Fruit fly (Drosophila melanogaster) whole organism, embryonic: ENCODE results near the gene Rpp30.

Experiments used
- Ada2b ChIP-seq: fragments of 200-800 bp; sonication (Bioruptor generic); IDR thresholded peaks from 2 replicates; pipeline ENCODE4 v1.3.6; 2022; ENCODE audit warnings: missing biosample characterization, missing genetic modification characterization
- Aef1 ChIP-seq: fragments of 200-800 bp; sonication (Bioruptor generic); IDR thresholded peaks from 3 replicates; pipeline ENCODE4 v1.3.6; 2022; ENCODE audit warnings: missing biosample characterization, missing genetic modification characterization
- BtbVII ChIP-seq: fragments of 200-800 bp; sonication (Bioruptor generic); optimal IDR thresholded peaks from 3 replicates; lab custom pipeline; 2017; ENCODE audit warnings: missing biosample characterization, mild to moderate bottlenecking, missing genetic modification characterization
- CG11093 ChIP-seq: fragments of 200-800 bp; sonication (Bioruptor generic); IDR thresholded peaks from 3 replicates; pipeline ENCODE4 v1.3.6; 2022; ENCODE audit warnings: missing biosample characterization, missing genetic modification characterization
- CG12769 ChIP-seq: fragments of 200-800 bp; sonication (Bioruptor generic); optimal IDR thresholded peaks from 2 replicates; lab custom pipeline; 2019; ENCODE audit warnings: missing biosample characterization, mild to moderate bottlenecking, missing genetic modification characterization, moderate library complexity
- CG14860 ChIP-seq: fragments of 200-800 bp; sonication (Bioruptor generic); IDR thresholded peaks from 3 replicates; pipeline ENCODE4 v1.3.6; 2022; ENCODE audit warnings: missing biosample characterization, missing genetic modification characterization; ENCODE audit not compliant: partially characterized antibody
- CG15073 ChIP-seq: fragments of 200-800 bp; sonication (Bioruptor generic); optimal IDR thresholded peaks from 2 replicates; lab custom pipeline; 2016; ENCODE audit warnings: missing biosample characterization, missing genetic modification characterization
- CG16815 ChIP-seq: fragments of 200-800 bp; sonication (Bioruptor generic); optimal IDR thresholded peaks from 3 replicates; lab custom pipeline; 2017; ENCODE audit warnings: missing biosample characterization, mild to moderate bottlenecking, missing genetic modification characterization
- CG17568 ChIP-seq: fragments of 200-800 bp; sonication (Bioruptor generic); optimal IDR thresholded peaks from 2 replicates; lab custom pipeline; 2018; ENCODE audit warnings: missing biosample characterization, mild to moderate bottlenecking, missing genetic modification characterization, moderate library complexity
- CG17802 ChIP-seq: fragments of 200-800 bp; sonication (Bioruptor generic); optimal IDR thresholded peaks from 2 replicates; lab custom pipeline; 2018; ENCODE audit warnings: missing biosample characterization, mild to moderate bottlenecking, missing genetic modification characterization, moderate library complexity
- CG2116 ChIP-seq: fragments of 200-800 bp; sonication (Bioruptor generic); optimal IDR thresholded peaks from 3 replicates; lab custom pipeline; 2018; ENCODE audit warnings: missing biosample characterization, mild to moderate bottlenecking, missing genetic modification characterization
- CG2199 ChIP-seq: fragments of 200-800 bp; sonication (Bioruptor generic); IDR thresholded peaks from 3 replicates; pipeline ENCODE4 v1.3.6; 2022; ENCODE audit warnings: missing biosample characterization, missing genetic modification characterization
- CG3163 ChIP-seq: fragments of 200-800 bp; sonication (Bioruptor generic); optimal IDR thresholded peaks from 3 replicates; lab custom pipeline; 2016; ENCODE audit warnings: missing biosample characterization, missing genetic modification characterization
- CG32532 ChIP-seq: fragments of 200-800 bp; sonication (Bioruptor generic); IDR thresholded peaks from 2 replicates; pipeline ENCODE4 v1.3.6; 2022; ENCODE audit warnings: missing biosample characterization, missing genetic modification characterization
- CG3847 ChIP-seq: fragments of 200-800 bp; sonication (Bioruptor generic); IDR thresholded peaks from 2 replicates; pipeline ENCODE4 v1.3.6; 2022; ENCODE audit warnings: missing biosample characterization, missing genetic modification characterization
- CG3995 ChIP-seq: fragments of 200-800 bp; sonication (Bioruptor generic); optimal IDR thresholded peaks from 3 replicates; lab custom pipeline; 2016; ENCODE audit warnings: missing biosample characterization, missing genetic modification characterization
- CG4707 ChIP-seq: fragments of 200-800 bp; sonication (Bioruptor generic); optimal IDR thresholded peaks from 2 replicates; lab custom pipeline; 2018; ENCODE audit warnings: missing biosample characterization, mild to moderate bottlenecking, missing genetic modification characterization, moderate library complexity
- CG5953 ChIP-seq: fragments of 200-800 bp; sonication (Bioruptor generic); IDR thresholded peaks from 2 replicates; pipeline ENCODE4 v1.3.6; 2022; ENCODE audit warnings: missing biosample characterization, missing genetic modification characterization
- CG6175 ChIP-seq: fragments of 200-800 bp; sonication (Bioruptor generic); IDR thresholded peaks from 3 replicates; pipeline ENCODE4 v1.3.6; 2022; ENCODE audit warnings: missing biosample characterization, missing genetic modification characterization
- CG6765 ChIP-seq: fragments of 200-800 bp; sonication (Bioruptor generic); optimal IDR thresholded peaks from 3 replicates; lab custom pipeline; 2017; ENCODE audit warnings: missing biosample characterization, mild to moderate bottlenecking, missing genetic modification characterization
- CG7987 ChIP-seq: fragments of 200-800 bp; sonication (Bioruptor generic); optimal IDR thresholded peaks from 2 replicates; lab custom pipeline; 2018; ENCODE audit warnings: missing biosample characterization, mild to moderate bottlenecking, missing genetic modification characterization, moderate library complexity
- CG9609 ChIP-seq: fragments of 200-800 bp; sonication (Bioruptor generic); optimal IDR thresholded peaks from 3 replicates; lab custom pipeline; 2016; ENCODE audit warnings: missing biosample characterization, missing genetic modification characterization
- CG9817 ChIP-seq: fragments of 200-800 bp; sonication (Bioruptor generic); optimal IDR thresholded peaks from 2 replicates; lab custom pipeline; 2018; ENCODE audit warnings: missing biosample characterization, mild to moderate bottlenecking, missing genetic modification characterization, moderate library complexity
- Doc2 ChIP-seq: fragments of 200-800 bp; sonication (Bioruptor generic); IDR thresholded peaks from 2 replicates; pipeline ENCODE4 v1.3.6; 2022; ENCODE audit warnings: missing biosample characterization, missing genetic modification characterization
- Dref ChIP-seq: fragments of 200-800 bp; sonication (Bioruptor generic); IDR thresholded peaks from 2 replicates; pipeline ENCODE4 v1.3.6; 2022; ENCODE audit warnings: missing biosample characterization, missing genetic modification characterization
- E2f1 ChIP-seq: fragments of 200-800 bp; sonication (Bioruptor generic); IDR thresholded peaks from 2 replicates; pipeline ENCODE4 v1.3.6; 2022; ENCODE audit warnings: missing biosample characterization, missing genetic modification characterization
- GATAe ChIP-seq: fragments of 200-800 bp; sonication (Bioruptor generic); conservative IDR thresholded peaks from 2 replicates; pipeline ENCODE4 v1.3.6; 2022; ENCODE audit warnings: missing biosample characterization, missing genetic modification characterization
- Gsc ChIP-seq: fragments of 200-800 bp; sonication (Bioruptor generic); IDR thresholded peaks from 2 replicates; pipeline ENCODE4 v1.3.6; 2022; ENCODE audit warnings: missing biosample characterization, missing genetic modification characterization
- Gug ChIP-seq: fragments of 200-800 bp; sonication (Bioruptor generic); IDR thresholded peaks from 4 replicates; pipeline ENCODE4 v1.3.6; 2022; ENCODE audit warnings: missing biosample characterization, missing genetic modification characterization
- H15 ChIP-seq: fragments of 200-800 bp; sonication (Bioruptor generic); IDR thresholded peaks from 3 replicates; pipeline ENCODE4 v1.3.6; 2022; ENCODE audit warnings: missing biosample characterization, missing genetic modification characterization
- Hr3 ChIP-seq: fragments of 200-800 bp; sonication (Bioruptor generic); optimal IDR thresholded peaks from 3 replicates; lab custom pipeline; 2016; ENCODE audit warnings: missing biosample characterization, missing genetic modification characterization
- Kr ChIP-seq: fragments of 200-800 bp; sonication (Bioruptor generic); optimal IDR thresholded peaks from 2 replicates; lab custom pipeline; 2017; ENCODE audit warnings: missing biosample characterization, mild to moderate bottlenecking, missing genetic modification characterization
- Lpt ChIP-seq: fragments of >200 bp; optimal IDR thresholded peaks from 2 replicates; lab custom pipeline; 2018; ENCODE audit warnings: missing biosample characterization, missing genetic modification characterization
- MESR4 ChIP-seq: fragments of 200-800 bp; sonication (Bioruptor generic); optimal IDR thresholded peaks from 2 replicates; lab custom pipeline; 2018; ENCODE audit warnings: missing biosample characterization, mild to moderate bottlenecking, missing genetic modification characterization, moderate library complexity
- NC2α ChIP-seq: fragments of 200-800 bp; sonication (Bioruptor generic); optimal IDR thresholded peaks from 2 replicates; lab custom pipeline; 2016; ENCODE audit warnings: missing biosample characterization, missing genetic modification characterization
- PHDP ChIP-seq: fragments of 200-800 bp; sonication (Bioruptor generic); optimal IDR thresholded peaks from 3 replicates; lab custom pipeline; 2018; ENCODE audit warnings: missing biosample characterization, mild to moderate bottlenecking, missing genetic modification characterization, moderate library complexity
- Vsx1 ChIP-seq: fragments of 200-800 bp; sonication (Bioruptor generic); optimal IDR thresholded peaks from 2 replicates; lab custom pipeline; 2017; ENCODE audit warnings: missing biosample characterization, mild to moderate bottlenecking, missing genetic modification characterization, missing genetic modification reagents
- Xbp1 ChIP-seq: fragments of 200-800 bp; sonication (Bioruptor generic); optimal IDR thresholded peaks from 3 replicates; lab custom pipeline; 2016; ENCODE audit warnings: missing biosample characterization, mild to moderate bottlenecking, missing genetic modification characterization
- YL-1 ChIP-seq: fragments of 200-800 bp; sonication (Bioruptor generic); optimal IDR thresholded peaks from 3 replicates; lab custom pipeline; 2017; ENCODE audit warnings: missing biosample characterization, mild to moderate bottlenecking, missing genetic modification characterization
- amos ChIP-seq: fragments of 200-800 bp; sonication (Bioruptor generic); IDR thresholded peaks from 2 replicates; pipeline ENCODE4 v1.3.6; 2022; ENCODE audit warnings: missing biosample characterization, missing genetic modification characterization; ENCODE audit not compliant: partially characterized antibody
- ase ChIP-seq: fragments of 200-800 bp; sonication (Bioruptor generic); IDR thresholded peaks from 3 replicates; pipeline ENCODE4 v1.3.6; 2022; ENCODE audit warnings: missing biosample characterization, missing genetic modification characterization
- cato ChIP-seq: fragments of 200-800 bp; sonication (Bioruptor generic); optimal IDR thresholded peaks from 2 replicates; lab custom pipeline; 2016; ENCODE audit warnings: missing biosample characterization, missing genetic modification characterization, borderline replicate concordance
- crc ChIP-seq: fragments of 200-800 bp; sonication (Bioruptor generic); optimal IDR thresholded peaks from 2 replicates; lab custom pipeline; 2016; ENCODE audit warnings: missing biosample characterization, missing genetic modification characterization
- en ChIP-seq: fragments of 200-800 bp; sonication (Bioruptor generic); optimal IDR thresholded peaks from 2 replicates; lab custom pipeline; 2016; ENCODE audit warnings: missing biosample characterization, missing genetic modification characterization
- grn ChIP-seq: fragments of 200-800 bp; sonication (Bioruptor generic); optimal IDR thresholded peaks from 3 replicates; lab custom pipeline; 2017; ENCODE audit warnings: missing biosample characterization, missing genetic modification characterization
- ham ChIP-seq: fragments of 200-800 bp; sonication (Bioruptor generic); IDR thresholded peaks from 2 replicates; pipeline ENCODE4 v1.3.6; 2022; ENCODE audit warnings: missing biosample characterization, missing genetic modification characterization
- maf-S ChIP-seq: fragments of 200-800 bp; sonication (Bioruptor generic); optimal IDR thresholded peaks from 2 replicates; lab custom pipeline; 2016; ENCODE audit warnings: missing biosample characterization, missing genetic modification characterization
- oc ChIP-seq: fragments of 200-800 bp; sonication (Bioruptor generic); optimal IDR thresholded peaks from 2 replicates; lab custom pipeline; 2018; ENCODE audit warnings: missing biosample characterization, mild to moderate bottlenecking, missing genetic modification characterization, moderate library complexity
- p53 ChIP-seq: fragments of 200-800 bp; sonication (Bioruptor generic); optimal IDR thresholded peaks from 2 replicates; lab custom pipeline; 2016; ENCODE audit warnings: missing biosample characterization, missing genetic modification characterization
- slbo ChIP-seq: fragments of 200-800 bp; sonication (Bioruptor generic); IDR thresholded peaks from 2 replicates; pipeline ENCODE4 v1.3.6; 2022; ENCODE audit warnings: missing biosample characterization, missing genetic modification characterization
- trem ChIP-seq: fragments of 200-800 bp; optimal IDR thresholded peaks from 3 replicates; lab custom pipeline; 2019; ENCODE audit warnings: missing biosample characterization, mild to moderate bottlenecking, missing genetic modification characterization, moderate library complexity
- wdn ChIP-seq: fragments of 200-800 bp; sonication (Bioruptor generic); IDR thresholded peaks from 2 replicates; pipeline ENCODE4 v1.3.6; 2022; ENCODE audit warnings: missing biosample characterization, missing genetic modification characterization

The Rpp30 gene

dm6 chr2L:221939-222489, 30.2 kb downstream of the Rpp30 start (continued):
- no peak for TF ChIP-seq BtbVII
- TF ChIP-seq Doc2: no peak
- no peak for TF ChIP-seq maf-S (GFP tag; lab: Kevin White, UChicago)
- TF ChIP-seq Gug (GFP tag; lab: Robert Waterston, UW): no peak
- TF ChIP-seq en (GFP tag; lab: Kevin White, UChicago): peak; percentile 1
- no peak for TF ChIP-seq CG2116 (GFP tag; lab: Kevin White, UChicago)
- no peak for TF ChIP-seq PHDP (tag; lab: Kevin White, UChicago)
- no peak for TF ChIP-seq ham (GFP tag; lab: Robert Waterston, UW)
- no peak for TF ChIP-seq CG14860 (GFP tag; lab: Robert Waterston, UW)
- no peak for TF ChIP-seq Aef1 (GFP tag; lab: Robert Waterston, UW)
- TF ChIP-seq CG5953 (GFP tag; lab: Robert Waterston, UW): no peak
- no peak for TF ChIP-seq GATAe (GFP tag; lab: Robert Waterston, UW)
- TF ChIP-seq Xbp1 (GFP tag; lab: Kevin White, UChicago): no peak
- no peak for TF ChIP-seq YL-1 (GFP tag; lab: Kevin White, UChicago)
- no peak for TF ChIP-seq CG7987 (GFP tag; lab: Kevin White, UChicago)
- no peak for TF ChIP-seq CG32532
- TF ChIP-seq CG2199 (GFP tag; lab: Robert Waterston, UW): peak; percentile 73; the same call in 2 of the 3 replicates
- peak; percentile 12 for TF ChIP-seq NC2α
- 0 out of 2 replicates have a peak, but pooled peaks have one; percentile 29 for TF ChIP-seq slbo (GFP tag; lab: Robert Waterston, UW)
- TF ChIP-seq CG16815 (GFP tag; lab: Kevin White, UChicago): no peak
- no peak for TF ChIP-seq CG3847 (GFP tag; lab: Robert Waterston, UW)
- no peak for TF ChIP-seq cato (GFP tag; lab: Kevin White, UChicago)
- TF ChIP-seq oc (tag; lab: Kevin White, UChicago): peak; percentile 75
- TF ChIP-seq Lpt (GFP tag; lab: Kevin White, UChicago): no peak
- no peak for TF ChIP-seq crc (GFP tag; lab: Kevin White, UChicago)
- no peak for TF ChIP-seq CG9817 (tag; lab: Kevin White, UChicago)
- no peak for TF ChIP-seq wdn (GFP tag; lab: Robert Waterston, UW)
- TF ChIP-seq CG9609 (GFP tag; lab: Kevin White, UChicago): no peak
- no peak for TF ChIP-seq E2f1 (GFP tag; lab: Robert Waterston, UW)
- TF ChIP-seq CG17568 (GFP tag; lab: Kevin White, UChicago): no peak
- no peak for TF ChIP-seq trem (tag; lab: Kevin White, UChicago)
- TF ChIP-seq H15: no peak
- TF ChIP-seq Kr (GFP tag; lab: Kevin White, UChicago): peak; percentile 75
- no peak for TF ChIP-seq CG4707 (GFP tag; lab: Kevin White, UChicago)
- no peak for TF ChIP-seq Vsx1
- no peak for TF ChIP-seq Ada2b (GFP tag; lab: Robert Waterston, UW)
- no peak for TF ChIP-seq CG12769 (tag; lab: Kevin White, UChicago)
- TF ChIP-seq p53 (GFP tag; lab: Kevin White, UChicago): no peak
- TF ChIP-seq CG11093 (GFP tag; lab: Robert Waterston, UW): no peak
- no peak for TF ChIP-seq amos (GFP tag; lab: Robert Waterston, UW)
- no peak for TF ChIP-seq MESR4
- TF ChIP-seq CG3163 (GFP tag; lab: Kevin White, UChicago): peak; percentile 83
- TF ChIP-seq CG6765: peak; percentile 10
- TF ChIP-seq Dref (GFP tag; lab: Robert Waterston, UW): no peak
- TF ChIP-seq grn (GFP tag; lab: Kevin White, UChicago): no peak
- TF ChIP-seq CG15073: no peak
- TF ChIP-seq CG17802 (tag; lab: Kevin White, UChicago): no peak
- no peak for TF ChIP-seq Hr3 (GFP tag; lab: Kevin White, UChicago)
- TF ChIP-seq CG3995 (GFP tag; lab: Kevin White, UChicago): no peak
- TF ChIP-seq CG6175 (GFP tag; lab: Robert Waterston, UW): no peak
- no peak for TF ChIP-seq ase
- no peak for TF ChIP-seq Gsc
